Worm (Caenorhabditis elegans) whole organism, late embryonic: Measurements from ENCODE around the gene lec-3.
A peak's percentile ranks its signal among the peaks of the same experiment; 100 is the strongest.

ENCODE experiments used
- C38D4.7 ChIP-seq: fragments of 200-800 bp; sonication (Bioruptor generic); optimal IDR thresholded peaks from 2 replicates; lab custom pipeline; 2018; ENCODE audit warnings: mild to moderate bottlenecking, missing genetic modification characterization, moderate library complexity, missing compliant biosample characterization
- K02D7.2 ChIP-seq: sonication (generic microtip); optimal IDR thresholded peaks from 2 replicates; lab custom pipeline; 2017; ENCODE audit warnings: mild to moderate bottlenecking, missing genetic modification characterization, missing compliant biosample characterization
- K09A11.1 ChIP-seq: sonication (generic microtip); optimal IDR thresholded peaks from 2 replicates; lab custom pipeline; 2017; ENCODE audit warnings: antibody characterized with exemption, mild to moderate bottlenecking, missing genetic modification characterization, missing compliant biosample characterization; ENCODE audit not compliant: insufficient read depth
- T23F11.4 ChIP-seq: fragments of 200-800 bp; sonication (Bioruptor generic); optimal IDR thresholded peaks from 2 replicates; lab custom pipeline; 2018; ENCODE audit warnings: mild to moderate bottlenecking, missing genetic modification characterization, missing compliant biosample characterization
- Y22D7AL.16 ChIP-seq: sonication (generic microtip); optimal IDR thresholded peaks from 2 replicates; lab custom pipeline; 2016; ENCODE audit warnings: missing genetic modification characterization, missing compliant biosample characterization
- ahr-1 ChIP-seq: sonication (generic microtip); optimal IDR thresholded peaks from 2 replicates; lab custom pipeline; 2016; ENCODE audit warnings: missing genetic modification characterization, missing compliant biosample characterization
- ama-1 ChIP-seq: fragments of 150-350 bp; optimal IDR thresholded peaks from 2 replicates; lab custom pipeline; 2014
- ceh-18 ChIP-seq: sonication (generic microtip); optimal IDR thresholded peaks from 2 replicates; lab custom pipeline; 2016; ENCODE audit warnings: missing genetic modification characterization, missing compliant biosample characterization
- ceh-19 ChIP-seq: fragments of 200-800 bp; sonication (Bioruptor generic); optimal IDR thresholded peaks from 2 replicates; lab custom pipeline; 2018; ENCODE audit warnings: mild to moderate bottlenecking, missing genetic modification characterization, missing compliant biosample characterization
- ceh-2 ChIP-seq: sonication (generic microtip); optimal IDR thresholded peaks from 2 replicates; lab custom pipeline; 2016; ENCODE audit warnings: missing genotype, missing genetic modification characterization, missing compliant biosample characterization
- ceh-24 ChIP-seq: sonication (generic microtip); optimal IDR thresholded peaks from 2 replicates; lab custom pipeline; 2016; ENCODE audit warnings: mild to moderate bottlenecking, missing genetic modification characterization, missing compliant biosample characterization
- ceh-6 ChIP-seq: fragments of 200-800 bp; sonication (Bioruptor generic); optimal IDR thresholded peaks from 2 replicates; lab custom pipeline; 2018; ENCODE audit warnings: mild to moderate bottlenecking, missing genetic modification characterization, missing compliant biosample characterization
- dve-1 ChIP-seq: sonication (generic microtip); optimal IDR thresholded peaks from 2 replicates; lab custom pipeline; 2017; ENCODE audit warnings: antibody characterized with exemption, mild to moderate bottlenecking, missing genetic modification characterization, missing compliant biosample characterization
- elt-2 ChIP-seq: sonication (generic microtip); optimal IDR thresholded peaks from 2 replicates; lab custom pipeline; 2016; ENCODE audit warnings: missing genetic modification reagents, missing genetic modification characterization, missing compliant biosample characterization
- ets-4 ChIP-seq: sonication (generic microtip); optimal IDR thresholded peaks from 2 replicates; lab custom pipeline; 2016; ENCODE audit warnings: missing genetic modification characterization, missing compliant biosample characterization
- fax-1 ChIP-seq: sonication (generic microtip); optimal IDR thresholded peaks from 2 replicates; lab custom pipeline; 2016; ENCODE audit warnings: missing genotype, missing genetic modification characterization, missing compliant biosample characterization
- fkh-10 ChIP-seq: fragments of 150-350 bp; optimal IDR thresholded peaks from 2 replicates; lab custom pipeline; 2014; ENCODE audit warnings: missing biosample characterization, missing genetic modification reagents, missing genetic modification characterization
- gmeb-2 ChIP-seq: sonication (generic microtip); optimal IDR thresholded peaks from 2 replicates; lab custom pipeline; 2016; ENCODE audit warnings: missing genetic modification characterization, inconsistent platforms, missing compliant biosample characterization
- hlh-13 ChIP-seq: fragments of 200-800 bp; sonication (Bioruptor generic); optimal IDR thresholded peaks from 2 replicates; lab custom pipeline; 2018; ENCODE audit warnings: mild to moderate bottlenecking, missing genetic modification characterization, missing compliant biosample characterization
- hlh-30 ChIP-seq: sonication (generic microtip); optimal IDR thresholded peaks from 2 replicates; lab custom pipeline; 2017; ENCODE audit warnings: antibody characterized with exemption, missing genetic modification characterization, missing compliant biosample characterization; ENCODE audit not compliant: insufficient read depth
- hlh-8 ChIP-seq: sonication (generic microtip); optimal IDR thresholded peaks from 2 replicates; lab custom pipeline; 2016; ENCODE audit warnings: missing genotype, missing genetic modification characterization, missing compliant biosample characterization
- lim-6 ChIP-seq: sonication (generic microtip); optimal IDR thresholded peaks from 2 replicates; lab custom pipeline; 2016; ENCODE audit warnings: missing genetic modification characterization, missing compliant biosample characterization
- lin-11 ChIP-seq: fragments of 200-800 bp; sonication (Bioruptor generic); optimal IDR thresholded peaks from 2 replicates; lab custom pipeline; 2018; ENCODE audit warnings: mild to moderate bottlenecking, missing genetic modification characterization, missing compliant biosample characterization
- madf-2 ChIP-seq: sonication (generic microtip); optimal IDR thresholded peaks from 2 replicates; lab custom pipeline; 2017; ENCODE audit warnings: missing genetic modification characterization, missing compliant biosample characterization
- nfya-1 ChIP-seq: sonication (generic microtip); optimal IDR thresholded peaks from 2 replicates; lab custom pipeline; 2017; ENCODE audit warnings: missing genetic modification characterization, mild to moderate bottlenecking, missing compliant biosample characterization, antibody characterized with exemption, moderate library complexity
- nhr-232 ChIP-seq: sonication (generic microtip); optimal IDR thresholded peaks from 2 replicates; lab custom pipeline; 2016; ENCODE audit warnings: missing genetic modification characterization, missing compliant biosample characterization
- pat-9 ChIP-seq: fragments of 200-800 bp; sonication (Bioruptor generic); optimal IDR thresholded peaks from 2 replicates; lab custom pipeline; 2018; ENCODE audit warnings: mild to moderate bottlenecking, missing genetic modification characterization, moderate library complexity, missing compliant biosample characterization
- pqm-1 ChIP-seq: sonication (generic microtip); optimal IDR thresholded peaks from 2 replicates; lab custom pipeline; 2016; ENCODE audit warnings: missing genetic modification characterization, missing compliant biosample characterization
- sdc-2 ChIP-seq: sonication (generic microtip); optimal IDR thresholded peaks from 2 replicates; lab custom pipeline; 2016; ENCODE audit warnings: missing genotype, missing genetic modification characterization, missing compliant biosample characterization
- sox-2 ChIP-seq: fragments of 200-800 bp; sonication (Bioruptor generic); IDR thresholded peaks from 2 replicates; pipeline ENCODE4 v1.3.6; 2022; ENCODE audit warnings: missing genetic modification reagents, missing genetic modification characterization, missing compliant biosample characterization
- tbx-7 ChIP-seq: sonication (generic microtip); optimal IDR thresholded peaks from 2 replicates; lab custom pipeline; 2016; ENCODE audit warnings: missing genotype, missing genetic modification characterization, missing compliant biosample characterization
- ttx-3 ChIP-seq: sonication (generic microtip); optimal IDR thresholded peaks from 2 replicates; lab custom pipeline; 2016; ENCODE audit warnings: missing genetic modification reagents, missing genetic modification characterization, missing compliant biosample characterization
- unc-42 ChIP-seq: sonication (generic microtip); optimal IDR thresholded peaks from 2 replicates; lab custom pipeline; 2016; ENCODE audit warnings: missing genotype, missing genetic modification characterization, missing compliant biosample characterization

Gene lec-3

ce11 chrII:9989533-9989932, 1.4 kb upstream of the lec-3 start:
- TF ChIP-seq nhr-232 (tag; lab: Kevin White, UChicago) (no peak), ceh-18 (peak; percentile 11)

- TF ChIP-seq hlh-30 (tag; lab: Kevin White, UChicago): no peak
- TF ChIP-seq ceh-2 (tag; lab: Kevin White, UChicago): no peak
- peak; percentile 49 for TF ChIP-seq unc-42 (tag; lab: Kevin White, UChicago)
Measured at ce11 chrII:9992474-9992873, 1.6 kb downstream of the lec-3 start.

DNA sequence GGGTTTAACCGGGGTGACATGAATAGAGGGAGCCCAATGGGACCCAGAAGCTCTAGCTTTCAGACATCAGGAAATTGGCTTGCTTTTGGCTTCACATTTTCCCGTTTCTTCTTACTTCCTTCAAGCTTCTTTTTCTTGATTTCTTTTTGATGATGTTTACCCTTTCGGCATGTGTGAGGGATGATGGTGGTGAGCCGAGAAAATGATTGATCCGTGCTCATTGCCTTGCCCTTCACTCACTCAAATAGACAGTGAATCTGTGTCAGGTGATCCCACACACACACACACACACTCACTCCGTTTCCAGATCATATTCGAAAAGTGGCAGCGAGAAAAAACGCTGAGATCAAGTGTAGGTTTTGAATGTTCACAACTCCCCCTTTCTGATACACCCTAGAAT, 3.8 kb downstream of the lec-3 start:
- no peak for TF ChIP-seq K09A11.1
- no peak for TF ChIP-seq fax-1 (tag; lab: Kevin White, UChicago)
- no peak for TF ChIP-seq T23F11.4 (GFP tag; lab: Kevin White, UChicago)
- TF ChIP-seq gmeb-2 (tag; lab: Kevin White, UChicago): no peak
- TF ChIP-seq ttx-3 (tag; lab: Kevin White, UChicago): no peak
- no peak for TF ChIP-seq ets-4 (tag; lab: Kevin White, UChicago)
- TF ChIP-seq ahr-1 (tag; lab: Kevin White, UChicago): no peak
- no peak for TF ChIP-seq nhr-232 (tag; lab: Kevin White, UChicago)
- TF ChIP-seq lim-6: no peak

ce11 chrII:10001065-10001464, 10.2 kb downstream of the lec-3 start, which contains the start of gene nlt-1:
nlt-1 (minus strand) TSS chrII:10001142.
- TF ChIP-seq elt-2 (tag; lab: Kevin White, UChicago) (peak; percentile 90), nfya-1 (tag; lab: Kevin White, UChicago) (no peak), dve-1 (tag; lab: Kevin White, UChicago) (no peak), C38D4.7 (GFP tag; lab: Kevin White, UChicago) (no peak), ceh-6 (no peak), ahr-1 (tag; lab: Kevin White, UChicago) (no peak), hlh-30 (tag; lab: Kevin White, UChicago) (no peak), ceh-2 (tag; lab: Kevin White, UChicago) (no peak), hlh-13 (no peak), ceh-19 (GFP tag; lab: Kevin White, UChicago) (no peak), ama-1 (lab: Kevin White, UChicago) (no peak), madf-2 (tag; lab: Kevin White, UChicago) (no peak), K02D7.2 (tag; lab: Kevin White, UChicago) (no peak), ceh-18 (no peak), pqm-1 (peak; percentile 76), lin-11 (tag; lab: Kevin White, UChicago) (no peak), tbx-7 (tag; lab: Kevin White, UChicago) (no peak), K09A11.1 (no peak)

ce11 chrII:10001546-10001945, 10.6 kb downstream of the lec-3 start, which contains the start of gene ZK892.3:
ZK892.3 (plus strand) TSS chrII:10001846.
- TF ChIP-seq ama-1 (lab: Kevin White, UChicago) (no peak), hlh-8 (tag; lab: Kevin White, UChicago) (no peak), ceh-2 (tag; lab: Kevin White, UChicago) (no peak), fkh-10 (GFP tag; lab: Kevin White, UChicago) (no peak), sox-2 (GFP tag; lab: Robert Waterston, UW) (no peak), Y22D7AL.16 (tag; lab: Kevin White, UChicago) (no peak), sdc-2 (tag; lab: Kevin White, UChicago) (no peak), pat-9 (tag; lab: Kevin White, UChicago) (no peak), ceh-6 (no peak), ceh-24 (tag; lab: Kevin White, UChicago) (no peak)
- TF ChIP-seq, all 69 proteins: peak for 0
